Worm (Caenorhabditis elegans) whole organism, L4/young adult: ENCODE measurements around the gene H03G16.6.

ENCODE experiments used
- W03F9.2 ChIP-seq: fragments of 150-350 bp; optimal IDR thresholded peaks from 2 replicates; lab custom pipeline; 2014; ENCODE audit warnings: missing biosample characterization, missing genetic modification characterization
- dao-5 ChIP-seq: sonication (generic microtip); optimal IDR thresholded peaks from 2 replicates; lab custom pipeline; 2016; ENCODE audit warnings: missing genotype, missing genetic modification characterization, moderate library complexity, missing compliant biosample characterization

- TF ChIP-seq dao-5 (tag; lab: Kevin White, UChicago) (no peak), W03F9.2 (tag; lab: Kevin White, UChicago) (no peak)
These were observed 2.5 kb upstream of the H03G16.6 start for ce11 chrX:15050006-15050405.
